Fruit fly (Drosophila melanogaster) whole organism, embryonic: Measurements from ENCODE around the gene snk.

Experiments
- CG11093 ChIP-seq: fragments of 200-800 bp; sonication (Bioruptor generic); IDR thresholded peaks from 3 replicates; pipeline ENCODE4 v1.3.6; 2022; ENCODE audit warnings: missing biosample characterization, missing genetic modification characterization
- CG13775 ChIP-seq: fragments of 200-800 bp; sonication (Bioruptor generic); optimal IDR thresholded peaks from 3 replicates; lab custom pipeline; 2017; ENCODE audit warnings: missing biosample characterization, mild to moderate bottlenecking, missing genetic modification characterization
- CG14710 ChIP-seq: fragments of 200-800 bp; sonication (Bioruptor generic); optimal IDR thresholded peaks from 3 replicates; lab custom pipeline; 2019; ENCODE audit warnings: missing biosample characterization, mild to moderate bottlenecking, missing genetic modification characterization, moderate library complexity
- CG1529 ChIP-seq: fragments of 200-800 bp; sonication (Bioruptor generic); optimal IDR thresholded peaks from 3 replicates; lab custom pipeline; 2018; ENCODE audit warnings: missing biosample characterization, missing genetic modification characterization
- CG1603 ChIP-seq: fragments of 200-800 bp; sonication (Bioruptor generic); optimal IDR thresholded peaks from 2 replicates; lab custom pipeline; 2019; ENCODE audit warnings: missing biosample characterization, mild to moderate bottlenecking, missing genetic modification characterization, moderate library complexity
- CG1832 ChIP-seq: fragments of 200-800 bp; sonication (Bioruptor generic); optimal IDR thresholded peaks from 2 replicates; lab custom pipeline; 2017; ENCODE audit warnings: missing biosample characterization, mild to moderate bottlenecking, missing genetic modification characterization, inconsistent platforms
- CG2712 ChIP-seq: fragments of 200-800 bp; optimal IDR thresholded peaks from 3 replicates; lab custom pipeline; 2019; ENCODE audit warnings: missing biosample characterization, mild to moderate bottlenecking, missing genetic modification characterization, moderate library complexity
- CG30431 ChIP-seq: fragments of 200-800 bp; sonication (Bioruptor generic); optimal IDR thresholded peaks from 2 replicates; lab custom pipeline; 2017; ENCODE audit warnings: missing biosample characterization, missing genetic modification characterization
- CG32767 ChIP-seq: fragments of 200-800 bp; sonication (Bioruptor generic); IDR thresholded peaks from 2 replicates; pipeline ENCODE4 v1.3.6; 2022; ENCODE audit warnings: missing biosample characterization, missing genetic modification characterization
- CG34224 ChIP-seq: fragments of 200-800 bp; sonication (Bioruptor generic); IDR thresholded peaks from 3 replicates; pipeline ENCODE4 v1.3.6; 2022; ENCODE audit warnings: missing biosample characterization, missing genetic modification characterization; ENCODE audit not compliant: partially characterized antibody
- CG42726 ChIP-seq: fragments of 200-800 bp; sonication (Bioruptor generic); IDR thresholded peaks from 2 replicates; pipeline ENCODE4 v1.3.6; 2022; ENCODE audit warnings: missing biosample characterization, missing genetic modification characterization; ENCODE audit not compliant: partially characterized antibody
- CG4820 ChIP-seq: fragments of 200-800 bp; sonication (Bioruptor generic); optimal IDR thresholded peaks from 3 replicates; lab custom pipeline; 2016; ENCODE audit warnings: missing biosample characterization, missing genetic modification characterization
- CG6254 ChIP-seq: fragments of 200-800 bp; sonication (Bioruptor generic); optimal IDR thresholded peaks from 3 replicates; lab custom pipeline; 2017; ENCODE audit warnings: mild to moderate bottlenecking, missing biosample characterization, missing genetic modification reagents, missing genetic modification characterization
- CG6654 ChIP-seq: fragments of 200-800 bp; sonication (Bioruptor generic); optimal IDR thresholded peaks from 2 replicates; lab custom pipeline; 2017; ENCODE audit warnings: missing biosample characterization, mild to moderate bottlenecking, missing genetic modification characterization
- CG8478 ChIP-seq: fragments of >200 bp; optimal IDR thresholded peaks from 2 replicates; lab custom pipeline; 2018
- Dek ChIP-seq: fragments of 200-800 bp; sonication (Bioruptor generic); optimal IDR thresholded peaks from 3 replicates; lab custom pipeline; 2019; ENCODE audit warnings: missing biosample characterization, mild to moderate bottlenecking, missing genetic modification characterization, moderate library complexity
- Dip2 ChIP-seq: fragments of 200-800 bp; sonication (Bioruptor generic); IDR thresholded peaks from 2 replicates; pipeline ENCODE4 v1.3.6; 2022; ENCODE audit warnings: missing biosample characterization, missing genetic modification characterization
- H15 ChIP-seq: fragments of 200-800 bp; sonication (Bioruptor generic); IDR thresholded peaks from 3 replicates; pipeline ENCODE4 v1.3.6; 2022; ENCODE audit warnings: missing biosample characterization, missing genetic modification characterization
- MTF-1 ChIP-seq: fragments of 200-800 bp; sonication (Bioruptor generic); optimal IDR thresholded peaks from 2 replicates; lab custom pipeline; 2018; ENCODE audit warnings: missing biosample characterization, mild to moderate bottlenecking, missing genetic modification characterization, borderline replicate concordance
- Med ChIP-seq: fragments of 200-800 bp; sonication (Bioruptor generic); peaks from one replicate; lab custom pipeline; 2016; ENCODE audit warnings: missing biosample characterization, missing genetic modification characterization, mild to moderate bottlenecking, inconsistent platforms, moderate library complexity
- NC2α ChIP-seq: fragments of 200-800 bp; sonication (Bioruptor generic); optimal IDR thresholded peaks from 2 replicates; lab custom pipeline; 2016; ENCODE audit warnings: missing biosample characterization, missing genetic modification characterization
- NK7.1 ChIP-seq: fragments of 200-800 bp; sonication (Bioruptor generic); optimal IDR thresholded peaks from 3 replicates; lab custom pipeline; 2016; ENCODE audit warnings: missing biosample characterization, missing genetic modification characterization
- Optix ChIP-seq: fragments of 200-800 bp; sonication (Bioruptor generic); IDR thresholded peaks from 3 replicates; pipeline ENCODE4 v1.3.6; 2022; ENCODE audit warnings: missing biosample characterization, missing genetic modification characterization
- PHDP ChIP-seq: fragments of 200-800 bp; sonication (Bioruptor generic); optimal IDR thresholded peaks from 3 replicates; lab custom pipeline; 2018; ENCODE audit warnings: missing biosample characterization, mild to moderate bottlenecking, missing genetic modification characterization, moderate library complexity
- Stat92E ChIP-seq, 3 experiments: fragments of >200 bp in 2 of 3; fragments of 200-800 bp in 1 of 3; sonication (Bioruptor generic) in 1 of 3; optimal IDR thresholded peaks; 2 replicates each; lab custom pipeline; 2017 to 2019; ENCODE audit warnings: missing biosample characterization in 3 of 3, missing genetic modification characterization in 3 of 3, mild to moderate bottlenecking in 1 of 3, moderate library complexity in 1 of 3
- al ChIP-seq: fragments of 200-800 bp; sonication (Bioruptor generic); IDR thresholded peaks from 2 replicates; pipeline ENCODE4 v1.3.6; 2022; ENCODE audit warnings: missing biosample characterization, missing genetic modification characterization
- crc ChIP-seq: fragments of 200-800 bp; sonication (Bioruptor generic); optimal IDR thresholded peaks from 2 replicates; lab custom pipeline; 2016; ENCODE audit warnings: missing biosample characterization, missing genetic modification characterization
- ftz-f1 ChIP-seq: fragments of 200-800 bp; sonication (Bioruptor generic); optimal IDR thresholded peaks from 2 replicates; lab custom pipeline; 2016; ENCODE audit warnings: missing biosample characterization, missing genetic modification characterization
- jing ChIP-seq: fragments of 200-800 bp; sonication (Bioruptor generic); optimal IDR thresholded peaks from 2 replicates; lab custom pipeline; 2018; ENCODE audit warnings: missing biosample characterization, mild to moderate bottlenecking, missing genetic modification characterization
- klu ChIP-seq: fragments of 200-800 bp; sonication (Bioruptor generic); IDR thresholded peaks from 2 replicates; pipeline ENCODE4 v1.3.6; 2022; ENCODE audit warnings: missing biosample characterization, missing genetic modification characterization
- mam ChIP-seq: fragments of 200-800 bp; sonication (Bioruptor generic); optimal IDR thresholded peaks from 3 replicates; lab custom pipeline; 2016; ENCODE audit warnings: missing biosample characterization, missing genetic modification characterization
- toy ChIP-seq: fragments of 200-800 bp; sonication (Bioruptor generic); IDR thresholded peaks from 2 replicates; pipeline ENCODE4 v1.3.6; 2022; ENCODE audit warnings: missing biosample characterization, missing genetic modification characterization
- twi ChIP-seq: fragments of 200-800 bp; optimal IDR thresholded peaks from 2 replicates; lab custom pipeline; 2019; ENCODE audit warnings: missing biosample characterization, mild to moderate bottlenecking, missing genetic modification characterization, moderate library complexity
- z ChIP-seq: fragments of 200-800 bp; sonication (Bioruptor generic); IDR thresholded peaks from 3 replicates; pipeline ENCODE4 v1.3.6; 2022; ENCODE audit warnings: missing biosample characterization, missing genetic modification characterization
- zf30C ChIP-seq: fragments of 200-800 bp; sonication (Bioruptor generic); optimal IDR thresholded peaks from 3 replicates; lab custom pipeline; 2018; ENCODE audit warnings: missing biosample characterization, mild to moderate bottlenecking, missing genetic modification characterization

Gene snk

DNA sequence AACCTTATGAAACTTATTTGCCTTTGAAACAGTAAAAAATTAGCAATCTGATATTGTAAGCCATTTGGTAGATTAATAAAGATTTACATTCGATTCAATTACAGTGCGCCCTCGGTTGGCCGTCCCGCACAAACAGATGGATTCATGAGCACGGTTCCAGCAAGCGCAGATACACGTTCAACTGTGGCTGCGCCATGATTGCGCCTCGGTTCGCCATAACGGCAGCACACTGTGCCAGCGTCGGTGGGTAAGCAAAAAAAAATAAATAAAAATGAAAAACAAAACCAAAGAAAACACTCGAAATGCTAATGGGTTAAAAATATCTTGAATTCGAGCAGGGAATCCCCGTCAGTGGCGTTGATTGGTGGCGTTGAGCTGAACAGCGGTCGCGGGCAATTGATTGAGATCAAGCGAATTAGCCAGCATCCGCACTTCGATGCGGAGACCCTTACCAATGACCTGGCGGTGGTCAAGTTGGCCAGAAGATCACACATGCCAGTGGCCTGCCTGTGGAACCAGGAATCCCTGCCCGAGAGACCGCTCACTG, 3.5 kb downstream of the snk start (continued):
- TF ChIP-seq zf30C (GFP tag; lab: Kevin White, UChicago) (no peak), crc (GFP tag; lab: Kevin White, UChicago) (no peak), CG42726 (no peak)

DNA sequence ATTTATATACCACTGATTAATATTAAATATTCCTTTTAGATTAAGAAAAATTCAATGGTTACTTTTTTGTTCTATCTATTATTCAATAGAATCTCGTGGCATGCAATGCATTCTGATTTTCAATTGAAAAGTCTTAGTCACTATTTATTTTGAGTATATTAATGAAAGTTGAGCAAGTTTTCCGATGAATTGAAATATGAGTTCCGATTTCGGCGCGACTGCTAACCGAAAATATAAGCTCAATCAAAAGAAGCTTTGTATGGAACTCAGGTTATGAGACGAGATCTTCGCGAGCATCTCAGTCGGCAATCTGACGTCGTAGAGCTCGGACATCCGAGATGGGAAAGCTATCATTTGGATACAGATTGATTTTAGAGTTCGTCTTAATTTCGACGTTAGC, 4.5 kb downstream of the snk start, which contains the start of gene CG11668:
Gene CG11668, plus strand, starts transcription at position 301 of the 400 bp plus-strand sequence.
- no peak for TF ChIP-seq CG4820 (GFP tag; lab: Kevin White, UChicago)
- no peak for TF ChIP-seq CG11093
- no peak for TF ChIP-seq Dek (tag; lab: Kevin White, UChicago)
- no peak for TF ChIP-seq MTF-1 (GFP tag; lab: Kevin White, UChicago)
- TF ChIP-seq klu = no peak
- TF ChIP-seq NC2α (GFP tag; lab: Kevin White, UChicago) = no peak
- TF ChIP-seq CG34224 (GFP tag; lab: Robert Waterston, UW) = no peak
- no peak for TF ChIP-seq CG32767 (GFP tag; lab: Robert Waterston, UW)
- no peak for TF ChIP-seq CG14710 (tag; lab: Kevin White, UChicago)
- TF ChIP-seq Optix (GFP tag; lab: Robert Waterston, UW) = no peak
- no peak for TF ChIP-seq CG6654

DNA sequence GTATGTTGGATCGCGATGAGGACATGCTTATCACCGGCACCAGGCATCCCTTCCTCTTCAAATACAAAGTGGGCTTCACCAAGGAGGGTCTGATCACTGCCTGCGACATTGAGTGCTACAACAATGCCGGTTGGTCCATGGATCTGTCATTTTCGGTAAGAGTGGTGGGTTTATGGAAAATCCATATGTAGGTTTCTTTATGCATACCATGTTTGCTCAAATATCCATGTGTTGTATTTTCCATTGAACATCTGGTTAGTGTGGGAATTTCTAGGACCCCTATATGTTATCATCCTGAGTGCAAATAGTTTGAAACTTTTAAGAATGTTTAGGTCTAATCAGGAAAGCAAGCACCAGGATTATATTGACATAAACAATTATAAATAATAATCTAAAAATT, 6.5 kb downstream of the snk start:
- TF ChIP-seq twi (peak; percentile 94), CG6254 (GFP tag; lab: Kevin White, UChicago) (no peak)

DNA sequence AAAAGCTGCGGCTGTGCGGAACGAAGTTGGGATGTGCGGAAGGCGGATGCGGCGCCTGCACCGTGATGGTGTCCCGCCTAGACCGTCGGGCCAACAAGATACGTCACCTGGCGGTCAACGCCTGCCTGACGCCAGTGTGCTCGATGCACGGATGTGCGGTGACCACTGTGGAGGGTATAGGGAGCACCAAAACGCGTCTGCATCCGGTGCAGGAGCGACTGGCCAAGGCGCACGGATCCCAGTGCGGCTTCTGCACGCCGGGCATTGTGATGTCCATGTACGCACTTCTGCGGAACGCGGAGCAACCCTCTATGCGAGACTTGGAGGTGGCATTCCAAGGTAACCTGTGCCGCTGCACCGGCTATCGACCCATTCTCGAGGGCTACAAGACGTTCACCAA, 8.9 kb downstream of the snk start:
- no peak for TF ChIP-seq CG30431 (GFP tag; lab: Kevin White, UChicago)
- TF ChIP-seq Dip2 = 0 out of 2 replicates have a peak, but pooled peaks have one; percentile 17
- TF ChIP-seq toy (GFP tag; lab: Robert Waterston, UW) = no peak
- no peak for TF ChIP-seq CG2712 (tag; lab: Kevin White, UChicago)
- no peak for TF ChIP-seq al (GFP tag; lab: Robert Waterston, UW)
- TF ChIP-seq CG1529 (GFP tag; lab: Kevin White, UChicago) = no peak
- no peak for TF ChIP-seq mam (GFP tag; lab: Kevin White, UChicago)
- no peak for TF ChIP-seq jing (GFP tag; lab: Kevin White, UChicago)
- 0 out of 3 replicates have a peak, but pooled peaks have one; percentile 27 for TF ChIP-seq H15
- TF ChIP-seq CG13775 (GFP tag; lab: Kevin White, UChicago) = no peak
- peak; percentile 59 for TF ChIP-seq Med (GFP tag; lab: Kevin White, UChicago)
- TF ChIP-seq PHDP (tag; lab: Kevin White, UChicago) = no peak
- no peak for TF ChIP-seq CG1603
- TF ChIP-seq CG4820 (GFP tag; lab: Kevin White, UChicago) = no peak
- 0 out of 3 replicates have a peak, but pooled peaks have one; percentile 29 for TF ChIP-seq z (GFP tag; lab: Robert Waterston, UW)
- no peak for TF ChIP-seq CG1832 (GFP tag; lab: Kevin White, UChicago)
- no peak for TF ChIP-seq Stat92E (GFP tag; optimal IDR thresholded peaks at IDR 0.05; lab: Kevin White, UChicago)
- TF ChIP-seq ftz-f1 (GFP tag; lab: Kevin White, UChicago) = no peak
- peak; percentile 68 for TF ChIP-seq CG8478 (lab: Kevin White, UChicago)
- TF ChIP-seq NK7.1 (GFP tag; lab: Kevin White, UChicago) = no peak
- TF ChIP-seq, all 482 proteins: peak for 5
